Worm (Caenorhabditis elegans): Measurements from ENCODE around the gene F54B11.7.

F54B11.7 gene

ce11 chrX:13638351-13638958 is 38.2 kb downstream of the F54B11.7 start:
- TF ChIP-seq hlh-17 (GFP tag; optimal IDR thresholded peaks at IDR 0.05; ENCODE audit: borderline replicate concordance), result no peak
- no peak for TF ChIP-seq lin-35 (GFP tag; optimal IDR thresholded peaks at IDR 0.05)
- TF ChIP-seq rnt-1 (tag; optimal IDR thresholded peaks at IDR 0.05), result peak; percentile 83
- no peak for TF ChIP-seq nhr-84 (tag; optimal IDR thresholded peaks at IDR 0.05)
- TF ChIP-seq C04F5.9 (tag; optimal IDR thresholded peaks at IDR 0.05), result no peak
- no peak for TF ChIP-seq efl-1 (optimal IDR thresholded peaks at IDR 0.05)
- no peak for TF ChIP-seq efl-1 (GFP tag; optimal IDR thresholded peaks at IDR 0.05 in 1 of 2)
- TF ChIP-seq unc-130 (tag; optimal IDR thresholded peaks at IDR 0.05), result peak; percentile 38
- TF ChIP-seq ets-5 (GFP tag; IDR thresholded peaks at IDR 0.05), result no peak
- peak; percentile 21 for TF ChIP-seq nhr-20 (tag; optimal IDR thresholded peaks at IDR 0.05)
- peak; percentile 3 for TF ChIP-seq skn-1 (tag; optimal IDR thresholded peaks at IDR 0.05)
- no peak for TF ChIP-seq aha-1 (tag; optimal IDR thresholded peaks at IDR 0.05)
- TF ChIP-seq lin-14 (GFP tag; optimal IDR thresholded peaks at IDR 0.05), result peak; percentile 87
- TF ChIP-seq mep-1 (tag; optimal IDR thresholded peaks at IDR 0.05), result no peak
- no peak for TF ChIP-seq egl-13 (tag; optimal IDR thresholded peaks at IDR 0.05)
- no peak for TF ChIP-seq fos-1 (tag; optimal IDR thresholded peaks at IDR 0.05)
- TF ChIP-seq ceh-82 (tag; optimal IDR thresholded peaks at IDR 0.05), result no peak
- TF ChIP-seq ceh-90 (tag; optimal IDR thresholded peaks at IDR 0.05), result no peak
- TF ChIP-seq nhr-47 (tag; optimal IDR thresholded peaks at IDR 0.05), result no peak
- no peak for TF ChIP-seq jun-1 (tag; optimal IDR thresholded peaks at IDR 0.05)
- peak; percentile 24 for TF ChIP-seq swsn-7 (tag; optimal IDR thresholded peaks at IDR 0.05)
- TF ChIP-seq ama-1 (optimal IDR thresholded peaks at IDR 0.05), result no peak
- TF ChIP-seq nhr-19 (GFP tag; conservative IDR thresholded peaks at IDR 0.05), result peak; percentile 37
- TF ChIP-seq hlh-4 (tag; optimal IDR thresholded peaks at IDR 0.05), result no peak
- no peak for TF ChIP-seq fkh-4 (tag; optimal IDR thresholded peaks at IDR 0.05; ENCODE audit: borderline replicate concordance)
- no peak for TF ChIP-seq nhr-237 (tag; optimal IDR thresholded peaks at IDR 0.05)
- peak in 1 of 2 experiments; percentile 21 for TF ChIP-seq lsy-2 (tag; optimal IDR thresholded peaks at IDR 0.05)
- TF ChIP-seq unc-86 (tag; optimal IDR thresholded peaks at IDR 0.05), result no peak
- TF ChIP-seq egl-27 (tag; optimal IDR thresholded peaks at IDR 0.05), result no peak
- peak in 1 of 2 experiments; percentile 3 for TF ChIP-seq mdl-1 (tag; optimal IDR thresholded peaks at IDR 0.05)
- TF ChIP-seq nhr-76 (tag; optimal IDR thresholded peaks at IDR 0.05), result no peak
- TF ChIP-seq irx-1 (tag; optimal IDR thresholded peaks at IDR 0.05), result no peak
- TF ChIP-seq pqm-1 (tag; optimal IDR thresholded peaks at IDR 0.05), result no peak
- TF ChIP-seq elt-3 (tag; optimal IDR thresholded peaks at IDR 0.05), result no peak
- peak; percentile 42 for TF ChIP-seq snu-23 (GFP tag; optimal IDR thresholded peaks at IDR 0.05)
- peak; percentile 66 for TF ChIP-seq nhr-71 (tag; optimal IDR thresholded peaks at IDR 0.05)

ce11 chrX:13639577-13639976 is 39.3 kb downstream of the F54B11.7 start, which contains the start of gene twk-20:
twk-20 (plus strand) TSS chrX:13639877.
- no peak for TF ChIP-seq dpl-1 (GFP tag; optimal IDR thresholded peaks at IDR 0.05)
- TF ChIP-seq C16A3.4 (tag; optimal IDR thresholded peaks at IDR 0.05), result no peak
- TF ChIP-seq pag-3 (tag; optimal IDR thresholded peaks at IDR 0.05; ENCODE audit: borderline replicate concordance, insufficient read depth), result no peak
- TF ChIP-seq lin-14 (GFP tag; optimal IDR thresholded peaks at IDR 0.05), result peak; percentile 39
- no peak for TF ChIP-seq ceh-88 (GFP tag; IDR thresholded peaks at IDR 0.05)
- no peak for TF ChIP-seq grh-1 (GFP tag; IDR thresholded peaks at IDR 0.05)
- no peak for TF ChIP-seq lsy-2 (tag; optimal IDR thresholded peaks at IDR 0.05)
- TF ChIP-seq egl-27 (tag; optimal IDR thresholded peaks at IDR 0.05), result no peak

ce11 chrX:13644884-13645283 is 44.6 kb downstream of the F54B11.7 start:
- TF ChIP-seq F16B12.6 (tag; optimal IDR thresholded peaks at IDR 0.05) (no peak), lin-14 (GFP tag; optimal IDR thresholded peaks at IDR 0.05) (peak; percentile 16), C34B4.2 (tag; optimal IDR thresholded peaks at IDR 0.05) (no peak)
